Fruit fly (Drosophila melanogaster): ENCODE measurements around the gene CG10019.

- TF ChIP-seq CG9948 (tag; optimal IDR thresholded peaks at IDR 0.05): no peak
- TF ChIP-seq gl (tag; optimal IDR thresholded peaks at IDR 0.05): no peak
- no peak for TF ChIP-seq EcR (GFP tag; optimal IDR thresholded peaks at IDR 0.05)
- no peak for TF ChIP-seq CG32121 (GFP tag; IDR thresholded peaks at IDR 0.05)
- TF ChIP-seq CG13204 (GFP tag; optimal IDR thresholded peaks at IDR 0.05): no peak
- no peak for TF ChIP-seq Pif1B (GFP tag; optimal IDR thresholded peaks at IDR 0.05)
- TF ChIP-seq CG17806 (tag; optimal IDR thresholded peaks at IDR 0.05): no peak
These were observed 41.8 kb downstream of the CG10019 start for dm6 chr2L:3772068-3772428.
